Worm (Caenorhabditis elegans) whole organism, L4 larva: ENCODE results near the gene F52H2.5.

ENCODE experiments used
- D1046.2 ChIP-seq: fragments of 200-800 bp; sonication (Bioruptor generic); IDR thresholded peaks from 2 replicates; pipeline ENCODE4 v1.3.6; 2022; ENCODE audit warnings: missing genetic modification characterization, missing compliant biosample characterization
- R02D3.7 ChIP-seq: fragments of 150-350 bp; sonication (generic microtip); optimal IDR thresholded peaks from 3 replicates; lab custom pipeline; 2014; ENCODE audit warnings: missing biosample characterization, missing genetic modification characterization
- T26A8.4 ChIP-seq: fragments of 200-800 bp; sonication (Bioruptor generic); IDR thresholded peaks from 2 replicates; pipeline ENCODE4 v1.3.6; 2022; ENCODE audit warnings: missing genetic modification characterization, missing compliant biosample characterization
- Y48G9A.11 ChIP-seq: fragments of 200-800 bp; sonication (Bioruptor generic); IDR thresholded peaks from 2 replicates; pipeline ENCODE4 v1.3.6; 2022; ENCODE audit warnings: missing genetic modification reagents, missing genetic modification characterization, missing compliant biosample characterization
- ZK337.2 ChIP-seq: fragments of 200-800 bp; sonication (Bioruptor generic); IDR thresholded peaks from 2 replicates; pipeline ENCODE4 v1.3.6; 2022; ENCODE audit warnings: missing genetic modification reagents, missing genetic modification characterization, missing compliant biosample characterization
- ZK546.5 ChIP-seq, 2 experiments: sonication (generic microtip); optimal IDR thresholded peaks; 2 replicates each; lab custom pipeline; 2017; ENCODE audit warnings: missing biosample characterization in 2 of 2, missing genetic modification characterization in 2 of 2
- aha-1 ChIP-seq: fragments of 150-350 bp; peaks from one replicate; lab custom pipeline; 2014; ENCODE audit warnings: missing biosample characterization, missing genetic modification characterization
- attf-4 ChIP-seq: sonication (generic microtip); optimal IDR thresholded peaks from 3 replicates; lab custom pipeline; 2017; ENCODE audit warnings: missing biosample characterization, missing genetic modification characterization
- ceh-20 ChIP-seq: fragments of 200-800 bp; sonication (Bioruptor generic); IDR thresholded peaks from 2 replicates; pipeline ENCODE4 v1.3.6; 2022; ENCODE audit warnings: missing genetic modification reagents, missing genetic modification characterization, missing compliant biosample characterization
- ceh-28 ChIP-seq: fragments of 150-350 bp; optimal IDR thresholded peaks from 2 replicates; lab custom pipeline; 2014; ENCODE audit warnings: missing biosample characterization, missing genetic modification reagents, missing genetic modification characterization
- ceh-62 ChIP-seq: sonication (generic microtip); optimal IDR thresholded peaks from 2 replicates; lab custom pipeline; 2017; ENCODE audit warnings: missing biosample characterization, missing genetic modification characterization
- ces-1 ChIP-seq: fragments of 150-350 bp; sonication (generic microtip); optimal IDR thresholded peaks from 4 replicates; lab custom pipeline; 2014; ENCODE audit warnings: missing biosample characterization, missing genetic modification reagents, missing genetic modification characterization
- cey-2 ChIP-seq: sonication (generic microtip); optimal IDR thresholded peaks from 3 replicates; lab custom pipeline; 2017; ENCODE audit warnings: missing genetic modification characterization, mild to moderate bottlenecking, missing compliant biosample characterization, antibody characterized with exemption, borderline replicate concordance; ENCODE audit not compliant: insufficient read depth
- daf-16 ChIP-seq, 3 experiments: sonication (generic microtip); optimal IDR thresholded peaks; 2 replicates each; lab custom pipeline; 2016 to 2017; ENCODE audit warnings: missing genetic modification characterization in 3 of 3, missing genetic modification reagents in 3 of 3, mild to moderate bottlenecking in 2 of 3, missing compliant biosample characterization in 2 of 3, missing biosample characterization in 1 of 3, moderate library complexity in 1 of 3
- dmd-6 ChIP-seq: fragments of 200-800 bp; sonication (Bioruptor generic); IDR thresholded peaks from 2 replicates; pipeline ENCODE4 v1.3.6; 2022; ENCODE audit warnings: missing genetic modification reagents, missing genetic modification characterization, missing compliant biosample characterization
- dmd-8 ChIP-seq: fragments of 200-800 bp; sonication (Bioruptor generic); IDR thresholded peaks from 2 replicates; pipeline ENCODE4 v1.3.6; 2022; ENCODE audit warnings: missing genetic modification characterization, missing compliant biosample characterization
- dmd-9 ChIP-seq: fragments of 200-800 bp; sonication (Bioruptor generic); IDR thresholded peaks from 2 replicates; pipeline ENCODE4 v1.3.6; 2022; ENCODE audit warnings: missing genetic modification reagents, missing genetic modification characterization, missing compliant biosample characterization
- hlh-30 ChIP-seq: sonication (generic microtip); optimal IDR thresholded peaks from 2 replicates; lab custom pipeline; 2017; ENCODE audit warnings: antibody characterized with exemption, mild to moderate bottlenecking, missing genetic modification characterization, missing compliant biosample characterization; ENCODE audit not compliant: insufficient read depth
- hmg-1.1 ChIP-seq: fragments of 200-800 bp; sonication (Bioruptor generic); IDR thresholded peaks from 2 replicates; pipeline ENCODE4 v1.3.6; 2022; ENCODE audit warnings: missing genetic modification reagents, missing genetic modification characterization, missing compliant biosample characterization
- jun-1 ChIP-seq: fragments of 150-350 bp; optimal IDR thresholded peaks from 2 replicates; lab custom pipeline; 2014; ENCODE audit warnings: missing biosample characterization, missing genetic modification reagents, missing genetic modification characterization
- lim-7 ChIP-seq: fragments of 200-800 bp; sonication (Bioruptor generic); IDR thresholded peaks from 2 replicates; pipeline ENCODE4 v1.3.6; 2022; ENCODE audit warnings: missing genetic modification characterization, missing compliant biosample characterization
- lin-13 ChIP-seq: fragments of 150-350 bp; optimal IDR thresholded peaks from 2 replicates; lab custom pipeline; 2014; ENCODE audit warnings: missing biosample characterization, missing genetic modification reagents, missing genetic modification characterization
- lin-38 ChIP-seq: fragments of 200-800 bp; sonication (Bioruptor generic); IDR thresholded peaks from 2 replicates; pipeline ENCODE4 v1.3.6; 2022; ENCODE audit warnings: missing genetic modification reagents, missing genetic modification characterization, missing compliant biosample characterization
- madf-5 ChIP-seq, 2 experiments: fragments of 200-800 bp; sonication (Bioruptor generic); IDR thresholded peaks; 2 replicates each; pipeline ENCODE4 v1.3.6; 2022; ENCODE audit warnings: missing compliant biosample characterization in 2 of 2, missing genetic modification characterization in 2 of 2
- madf-9 ChIP-seq: fragments of 200-800 bp; sonication (Bioruptor generic); conservative IDR thresholded peaks from 2 replicates; pipeline ENCODE4 v1.3.6; 2022; ENCODE audit warnings: missing genetic modification reagents, missing genetic modification characterization, missing compliant biosample characterization
- mdt-29 ChIP-seq: fragments of 200-800 bp; sonication (Bioruptor generic); IDR thresholded peaks from 2 replicates; pipeline ENCODE4 v1.3.6; 2022; ENCODE audit warnings: missing genetic modification reagents, missing genetic modification characterization, missing compliant biosample characterization
- mep-1 ChIP-seq: fragments of 150-350 bp; sonication (generic microtip); optimal IDR thresholded peaks from 3 replicates; lab custom pipeline; 2014; ENCODE audit warnings: missing biosample characterization, missing genetic modification characterization
- mxl-2 ChIP-seq: fragments of 200-800 bp; sonication (Bioruptor generic); conservative IDR thresholded peaks from 2 replicates; pipeline ENCODE4 v1.3.6; 2022; ENCODE audit warnings: missing genetic modification reagents, missing genetic modification characterization, missing compliant biosample characterization
- mxl-3 ChIP-seq: fragments of 200-800 bp; sonication (Bioruptor generic); optimal IDR thresholded peaks from 2 replicates; lab custom pipeline; 2018; ENCODE audit warnings: mild to moderate bottlenecking, missing genetic modification characterization, missing compliant biosample characterization
- nhr-111 ChIP-seq: fragments of 200-800 bp; sonication (Bioruptor generic); optimal IDR thresholded peaks from 2 replicates; lab custom pipeline; 2018; ENCODE audit warnings: mild to moderate bottlenecking, missing genetic modification characterization, missing compliant biosample characterization
- nhr-25 ChIP-seq: sonication (generic microtip); optimal IDR thresholded peaks from 2 replicates; lab custom pipeline; 2017; ENCODE audit warnings: missing genetic modification characterization, mild to moderate bottlenecking, missing compliant biosample characterization, antibody characterized with exemption, moderate library complexity, borderline replicate concordance; ENCODE audit not compliant: insufficient read depth
- nhr-28 ChIP-seq: fragments of 150-350 bp; optimal IDR thresholded peaks from 2 replicates; lab custom pipeline; 2014; ENCODE audit warnings: missing biosample characterization, missing genetic modification characterization
- nhr-42 ChIP-seq: fragments of 200-800 bp; sonication (Bioruptor generic); IDR thresholded peaks from 2 replicates; pipeline ENCODE4 v1.3.6; 2022; ENCODE audit warnings: missing genetic modification characterization, missing compliant biosample characterization
- pha-4 ChIP-seq, 2 experiments: fragments of 150-350 bp in 1 of 2; fragments of 200-800 bp in 1 of 2; sonication (Bioruptor generic) in 1 of 2; IDR thresholded peaks in 1 of 2; optimal IDR thresholded peaks in 1 of 2; 2 replicates each; pipeline versions ENCODE4 v1.3.6 to Lab custom; 2014 to 2022; ENCODE audit warnings: missing genetic modification characterization in 2 of 2, missing genetic modification reagents in 2 of 2, missing biosample characterization in 1 of 2, missing compliant biosample characterization in 1 of 2
- php-3 ChIP-seq: fragments of 200-800 bp; sonication (Bioruptor generic); IDR thresholded peaks from 2 replicates; pipeline ENCODE4 v1.3.6; 2022; ENCODE audit warnings: missing genetic modification reagents, missing genetic modification characterization, missing compliant biosample characterization
- saeg-2 ChIP-seq: fragments of 200-800 bp; sonication (Bioruptor generic); IDR thresholded peaks from 2 replicates; pipeline ENCODE4 v1.3.6; 2022; ENCODE audit warnings: missing genetic modification reagents, missing genetic modification characterization, missing compliant biosample characterization
- sdz-12 ChIP-seq: fragments of 200-800 bp; sonication (Bioruptor generic); optimal IDR thresholded peaks from 2 replicates; lab custom pipeline; 2018; ENCODE audit warnings: mild to moderate bottlenecking, missing genetic modification characterization, missing compliant biosample characterization
- snpc-4 ChIP-seq: fragments of 150-350 bp; optimal IDR thresholded peaks from 2 replicates; lab custom pipeline; 2014; ENCODE audit warnings: missing biosample characterization, missing genetic modification characterization
- spr-3 ChIP-seq: fragments of 200-800 bp; sonication (Bioruptor generic); optimal IDR thresholded peaks from 2 replicates; lab custom pipeline; 2018; ENCODE audit warnings: mild to moderate bottlenecking, missing genetic modification characterization, missing compliant biosample characterization
- tag-97 ChIP-seq: fragments of 200-800 bp; sonication (Bioruptor generic); IDR thresholded peaks from 2 replicates; pipeline ENCODE4 v1.3.6; 2022; ENCODE audit warnings: missing genetic modification characterization, missing compliant biosample characterization
- tra-1 ChIP-seq: fragments of 200-800 bp; sonication (Bioruptor generic); IDR thresholded peaks from 2 replicates; pipeline ENCODE4 v1.3.6; 2022; ENCODE audit warnings: missing genetic modification reagents, missing genetic modification characterization, missing compliant biosample characterization
- unc-130 ChIP-seq: sonication (generic microtip); optimal IDR thresholded peaks from 2 replicates; lab custom pipeline; 2016; ENCODE audit warnings: missing genetic modification reagents, missing genetic modification characterization, missing compliant biosample characterization
- unc-62 ChIP-seq, 3 experiments: fragments of 150-350 bp in 1 of 3; sonication (generic microtip); optimal IDR thresholded peaks in 2 of 3; peaks in 1 of 3; 1 replicate in 1 of 3; 2 replicates in 2 of 3; lab custom pipeline; 2014 to 2017; ENCODE audit warnings: missing biosample characterization in 3 of 3, missing genetic modification characterization in 3 of 3, missing genetic modification reagents in 3 of 3, missing genotype in 1 of 3
- vab-7 ChIP-seq: fragments of 200-800 bp; sonication (Bioruptor generic); IDR thresholded peaks from 2 replicates; pipeline ENCODE4 v1.3.6; 2022; ENCODE audit warnings: missing genetic modification reagents, missing genetic modification characterization, missing compliant biosample characterization
- zfp-2 ChIP-seq: sonication (generic microtip); optimal IDR thresholded peaks from 2 replicates; lab custom pipeline; 2016; ENCODE audit warnings: mild to moderate bottlenecking, missing genetic modification characterization, missing compliant biosample characterization
- ztf-7 ChIP-seq: fragments of 150-350 bp; optimal IDR thresholded peaks from 2 replicates; lab custom pipeline; 2014; ENCODE audit warnings: missing biosample characterization, missing genetic modification characterization

The F52H2.5 gene

DNA sequence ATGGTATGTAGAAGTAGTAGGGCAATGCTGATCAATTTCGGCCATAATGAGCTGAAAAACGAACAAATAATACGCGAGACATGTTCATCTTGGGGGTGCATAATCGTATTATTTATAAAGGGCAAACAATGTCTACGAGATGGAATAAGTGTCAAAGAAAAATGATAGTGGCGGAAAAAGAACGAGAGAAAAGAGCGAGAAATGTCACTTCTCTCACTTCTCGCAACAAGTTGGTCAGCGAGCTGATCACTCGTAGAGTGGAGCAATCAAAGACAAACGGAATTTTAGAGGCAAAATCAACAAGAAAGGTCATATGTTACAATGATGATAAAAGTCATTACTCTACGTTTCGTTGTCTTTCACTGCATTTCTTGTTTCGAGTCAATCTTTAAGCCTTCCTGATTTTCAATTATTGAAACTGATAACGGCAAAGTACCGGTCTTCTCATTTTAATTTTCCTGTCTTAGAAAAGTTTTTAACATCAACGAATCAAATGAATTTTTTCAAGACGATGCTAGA is 18.8 kb downstream of the F52H2.5 start, which contains the start of gene F52H2.3 (continued):
- no peak for TF ChIP-seq ZK546.5 (tag; optimal IDR thresholded peaks at IDR 0.05; lab: Kevin White, UChicago)
- TF ChIP-seq dmd-9: no peak
- TF ChIP-seq unc-62 (GFP tag; optimal IDR thresholded peaks at IDR 0.05 in 1 of 2; lab: Kevin White, UChicago): peak in 1 of 2 experiments; percentile 89
- TF ChIP-seq unc-62 (tag; optimal IDR thresholded peaks at IDR 0.05; lab: Kevin White, UChicago): no peak
- no peak for TF ChIP-seq mdt-29
- TF ChIP-seq lin-13 (GFP tag; lab: Kevin White, UChicago): no peak
- TF ChIP-seq daf-16 (GFP tag; optimal IDR thresholded peaks at IDR 0.05; lab: Kevin White, UChicago): no peak
- peak; percentile 89 for TF ChIP-seq daf-16 (tag; optimal IDR thresholded peaks at IDR 0.05; lab: Kevin White, UChicago)
- TF ChIP-seq spr-3 (GFP tag; lab: Kevin White, UChicago): no peak
- TF ChIP-seq ceh-28 (tag; lab: Kevin White, UChicago): no peak
- TF ChIP-seq ceh-20 (GFP tag; lab: Robert Waterston, UW): no peak
- TF ChIP-seq madf-5 (GFP tag; IDR thresholded peaks at IDR 0.05; lab: Robert Waterston, UW): no peak
- TF ChIP-seq mxl-3: no peak
- no peak for TF ChIP-seq Y48G9A.11 (GFP tag; lab: Robert Waterston, UW)
- no peak for TF ChIP-seq ceh-62 (tag; lab: Kevin White, UChicago)
- no peak for TF ChIP-seq sdz-12 (GFP tag; lab: Kevin White, UChicago)
- TF ChIP-seq madf-9 (GFP tag; lab: Robert Waterston, UW): no peak
- no peak for TF ChIP-seq saeg-2 (GFP tag; lab: Robert Waterston, UW)
- TF ChIP-seq T26A8.4 (GFP tag; lab: Robert Waterston, UW): no peak
- no peak for TF ChIP-seq nhr-111 (GFP tag; lab: Kevin White, UChicago)
- no peak for TF ChIP-seq cey-2
- no peak for TF ChIP-seq vab-7
- TF ChIP-seq D1046.2 (GFP tag; lab: Robert Waterston, UW): no peak
- TF ChIP-seq ztf-7 (tag; lab: Kevin White, UChicago): no peak
- no peak for TF ChIP-seq pha-4 (GFP tag; IDR thresholded peaks at IDR 0.05; lab: Robert Waterston, UW)
- no peak for TF ChIP-seq pha-4 (tag; optimal IDR thresholded peaks at IDR 0.05; lab: Kevin White, UChicago)
- TF ChIP-seq snpc-4 (tag; lab: Kevin White, UChicago): no peak
- TF ChIP-seq tra-1 (GFP tag; lab: Robert Waterston, UW): 0 out of 2 replicates have a peak, but pooled peaks have one; percentile 34
- TF ChIP-seq php-3 (GFP tag; lab: Robert Waterston, UW): no peak

DNA sequence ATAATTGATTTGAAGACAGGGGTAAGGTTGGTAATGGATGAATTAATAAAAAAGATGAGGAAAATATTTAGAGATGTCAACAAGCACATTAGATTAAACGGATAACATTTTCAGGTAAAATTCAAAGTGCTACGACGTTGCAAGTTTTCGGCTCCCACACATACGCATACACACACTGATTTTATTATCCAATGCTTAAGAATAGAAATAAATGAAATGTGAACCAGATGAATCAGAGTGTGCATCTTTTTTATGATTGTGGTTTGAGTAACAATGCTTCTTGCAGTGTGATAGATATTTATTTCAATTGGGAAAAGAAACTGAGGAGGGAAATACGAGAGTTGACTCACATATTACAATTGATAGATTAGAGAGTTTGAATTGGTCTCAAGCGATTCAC is 21.2 kb downstream of the F52H2.5 start:
- TF ChIP-seq aha-1 (tag; lab: Kevin White, UChicago) (peak; percentile 26), tag-97 (GFP tag; lab: Robert Waterston, UW) (no peak)

DNA sequence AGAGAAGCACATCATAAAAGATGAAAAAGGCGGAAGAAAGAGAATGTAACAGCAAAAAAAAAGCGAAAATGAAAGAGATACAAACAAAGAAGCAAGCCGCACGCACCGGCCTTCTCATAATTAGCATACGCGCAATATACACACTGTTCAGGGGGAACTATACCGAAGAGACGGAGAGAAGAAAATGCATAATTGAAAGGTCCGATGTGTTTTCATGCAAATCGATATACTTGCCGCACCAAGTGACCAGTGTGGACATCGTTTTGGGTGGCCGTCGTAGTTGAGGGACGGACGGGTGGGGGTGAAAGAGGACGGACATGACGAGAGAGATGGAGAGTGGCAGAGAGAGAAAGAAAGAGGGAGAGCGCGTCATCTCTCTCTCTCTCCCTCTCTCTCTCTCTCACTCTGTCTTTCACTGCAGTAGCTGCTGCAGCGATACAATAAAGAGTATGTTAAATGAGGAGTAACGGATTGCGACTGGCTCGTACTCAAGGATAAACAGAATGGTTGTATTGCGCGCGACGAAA is 23.6 kb downstream of the F52H2.5 start:
- TF ChIP-seq ces-1 (GFP tag; lab: Kevin White, UChicago): no peak
- TF ChIP-seq hlh-30 (tag; lab: Kevin White, UChicago): peak; percentile 59
- no peak for TF ChIP-seq dmd-8 (GFP tag; lab: Robert Waterston, UW)
- no peak for TF ChIP-seq Y48G9A.11 (GFP tag; lab: Robert Waterston, UW)
- TF ChIP-seq mxl-2 (GFP tag; lab: Robert Waterston, UW): no peak
- TF ChIP-seq saeg-2 (GFP tag; lab: Robert Waterston, UW): no peak
- TF ChIP-seq nhr-25 (tag; lab: Kevin White, UChicago): peak; percentile 79
- TF ChIP-seq mep-1 (tag; lab: Kevin White, UChicago): peak; percentile 81
- TF ChIP-seq jun-1 (tag; lab: Kevin White, UChicago): no peak
- TF ChIP-seq nhr-28: peak; percentile 42
- no peak for TF ChIP-seq tra-1 (GFP tag; lab: Robert Waterston, UW)
- TF ChIP-seq nhr-42 (GFP tag; lab: Robert Waterston, UW): no peak
- no peak for TF ChIP-seq unc-130
- TF ChIP-seq R02D3.7 (tag; lab: Kevin White, UChicago): no peak
- no peak for TF ChIP-seq zfp-2 (tag; lab: Kevin White, UChicago)
- TF ChIP-seq lim-7 (GFP tag; lab: Robert Waterston, UW): 0 out of 2 replicates have a peak, but pooled peaks have one; percentile 31
- no peak for TF ChIP-seq lin-38
- TF ChIP-seq php-3 (GFP tag; lab: Robert Waterston, UW): no peak
- no peak for TF ChIP-seq attf-4 (tag; lab: Kevin White, UChicago)
- no peak for TF ChIP-seq ZK337.2 (GFP tag; lab: Robert Waterston, UW)
- peak; percentile 77 for TF ChIP-seq hmg-1.1 (GFP tag; lab: Robert Waterston, UW)
- TF ChIP-seq dmd-6 (GFP tag; lab: Robert Waterston, UW): 0 out of 2 replicates have a peak, but pooled peaks have one; percentile 9
